Worm (Caenorhabditis elegans): ENCODE results near the gene fipr-10.

Gene fipr-10

DNA sequence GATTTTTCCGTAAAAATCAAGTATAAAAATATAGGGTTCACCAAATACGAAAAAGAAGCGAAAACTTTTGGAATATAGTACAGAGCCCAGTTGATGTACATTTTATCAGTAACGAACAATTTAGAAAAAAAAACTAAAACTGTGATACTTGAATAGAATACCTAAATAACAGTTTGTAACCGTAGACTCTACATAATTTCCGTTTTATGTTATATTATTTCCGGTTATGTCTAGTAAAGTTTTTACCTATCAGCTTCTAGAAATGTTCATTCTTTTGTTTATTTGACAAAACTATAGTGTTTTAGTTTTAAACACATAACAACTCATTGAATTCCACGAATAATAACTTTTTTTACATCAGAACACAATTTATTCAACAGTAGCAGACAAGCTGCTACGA, 23.5 kb downstream of the fipr-10 start, which contains the start of gene srj-33:
Gene srj-33, minus strand, starts transcription at position 101 of the 400 bp plus-strand sequence.
- TF ChIP-seq attf-6 (GFP tag; IDR thresholded peaks at IDR 0.05): no peak
- TF ChIP-seq athp-1 (tag; optimal IDR thresholded peaks at IDR 0.05): no peak
- TF ChIP-seq unc-130 (GFP tag; optimal IDR thresholded peaks at IDR 0.05): no peak

DNA sequence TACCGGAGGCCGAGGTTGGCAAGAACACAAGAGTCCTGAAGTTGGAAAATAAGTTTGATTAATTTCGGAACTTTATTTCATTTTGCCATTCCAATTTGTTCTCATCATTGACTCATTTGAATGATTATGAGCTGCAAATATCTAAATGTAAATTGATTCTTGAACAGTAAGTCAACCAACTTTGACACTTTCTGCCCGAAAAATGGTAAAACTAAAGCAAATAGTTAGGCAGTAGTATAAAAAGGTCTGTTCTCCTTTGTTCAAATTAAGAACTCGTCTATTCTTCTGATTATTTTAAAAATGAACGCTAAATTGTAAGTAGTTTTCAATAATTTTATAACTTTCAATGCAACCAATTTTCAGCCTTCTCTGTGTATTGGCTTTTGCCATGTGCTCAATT, 29.1 kb downstream of the fipr-10 start, which contains the start of gene fipr-12:
Gene fipr-12, plus strand, starts transcription at position 301 of the 400 bp plus-strand sequence.
- no peak for TF ChIP-seq ceh-27 (GFP tag; optimal IDR thresholded peaks at IDR 0.05)
- TF ChIP-seq lin-40 (tag; optimal IDR thresholded peaks at IDR 0.05): no peak
- TF ChIP-seq athp-1 (tag; optimal IDR thresholded peaks at IDR 0.05): no peak
- no peak for TF ChIP-seq sptf-2 (GFP tag; optimal IDR thresholded peaks at IDR 0.05)
- no peak for TF ChIP-seq sdz-38 (tag; optimal IDR thresholded peaks at IDR 0.05)
- no peak for TF ChIP-seq atf-7 (tag; optimal IDR thresholded peaks at IDR 0.05)
- no peak for TF ChIP-seq hlh-26 (GFP tag; conservative IDR thresholded peaks at IDR 0.05)
- no peak for TF ChIP-seq mxl-1 (tag; optimal IDR thresholded peaks at IDR 0.05)
- no peak for TF ChIP-seq akir-1 (GFP tag; optimal IDR thresholded peaks at IDR 0.05)
- no peak for TF ChIP-seq tbp1 (GFP tag; optimal IDR thresholded peaks at IDR 0.05)
- no peak for TF ChIP-seq somi-1 (GFP tag; optimal IDR thresholded peaks at IDR 0.05)
- no peak for TF ChIP-seq B0035.1 (tag; optimal IDR thresholded peaks at IDR 0.05)
- no peak for TF ChIP-seq ceh-100 (GFP tag; IDR thresholded peaks at IDR 0.05)
- no peak for TF ChIP-seq F10E7.11 (tag; optimal IDR thresholded peaks at IDR 0.05)
- no peak for TF ChIP-seq F37B4.10 (GFP tag; IDR thresholded peaks at IDR 0.05)
- TF ChIP-seq ztf-22 (GFP tag; optimal IDR thresholded peaks at IDR 0.05): no peak
- TF ChIP-seq nhr-120 (GFP tag; IDR thresholded peaks at IDR 0.05): no peak
- TF ChIP-seq cebp-1 (GFP tag; IDR thresholded peaks at IDR 0.05): no peak
- no peak for TF ChIP-seq cebp-1 (tag; optimal IDR thresholded peaks at IDR 0.05)

DNA sequence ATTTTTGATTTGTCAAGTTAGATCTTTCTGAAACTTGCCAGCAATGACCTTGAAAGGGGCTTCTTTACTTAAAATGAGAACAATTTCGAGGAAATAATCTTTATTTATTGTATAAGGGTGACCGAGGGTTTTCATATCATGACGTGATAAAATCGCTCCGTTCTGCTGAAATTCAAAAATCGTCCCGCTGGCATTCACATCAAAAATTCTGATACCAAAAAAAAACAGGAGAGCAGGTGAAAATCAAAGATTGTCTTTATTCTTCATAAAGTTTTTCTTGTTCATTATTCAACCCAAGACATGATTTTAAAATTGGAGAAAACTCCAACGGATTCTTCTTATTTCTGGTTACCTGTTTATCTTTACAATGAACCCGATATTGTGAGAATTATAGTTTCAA, 30.1 kb downstream of the fipr-10 start, which contains the start of gene sre-28:
Gene sre-28, plus strand, starts transcription at position 301 of the 400 bp plus-strand sequence.
- no peak for TF ChIP-seq lin-54 (GFP tag; optimal IDR thresholded peaks at IDR 0.05)
- no peak for TF ChIP-seq attf-5 (GFP tag; optimal IDR thresholded peaks at IDR 0.05)
- TF ChIP-seq tbp1 (GFP tag; optimal IDR thresholded peaks at IDR 0.05): no peak
- TF ChIP-seq efl-1 (GFP tag; optimal IDR thresholded peaks at IDR 0.05): no peak
- no peak for TF ChIP-seq F52B5.7 (tag; optimal IDR thresholded peaks at IDR 0.05)
- TF ChIP-seq T07F8.4 (tag; optimal IDR thresholded peaks at IDR 0.05): no peak
- TF ChIP-seq dox-1 (GFP tag; IDR thresholded peaks at IDR 0.05): no peak
- TF ChIP-seq unc-130 (GFP tag; optimal IDR thresholded peaks at IDR 0.05): no peak
- TF ChIP-seq F39B2.1 (GFP tag; IDR thresholded peaks at IDR 0.05): no peak
- TF ChIP-seq ama-1 (optimal IDR thresholded peaks at IDR 0.05): no peak
- TF ChIP-seq ama-1 (GFP tag; optimal IDR thresholded peaks at IDR 0.05): no peak
- no peak for TF ChIP-seq C17E4.6 (GFP tag; IDR thresholded peaks at IDR 0.05)
- no peak for TF ChIP-seq lag-1 (GFP tag; IDR thresholded peaks at IDR 0.05)
- TF ChIP-seq unc-62 (GFP tag; optimal IDR thresholded peaks at IDR 0.05): no peak
- TF ChIP-seq pbrm-1 (GFP tag; IDR thresholded peaks at IDR 0.05): no peak

DNA sequence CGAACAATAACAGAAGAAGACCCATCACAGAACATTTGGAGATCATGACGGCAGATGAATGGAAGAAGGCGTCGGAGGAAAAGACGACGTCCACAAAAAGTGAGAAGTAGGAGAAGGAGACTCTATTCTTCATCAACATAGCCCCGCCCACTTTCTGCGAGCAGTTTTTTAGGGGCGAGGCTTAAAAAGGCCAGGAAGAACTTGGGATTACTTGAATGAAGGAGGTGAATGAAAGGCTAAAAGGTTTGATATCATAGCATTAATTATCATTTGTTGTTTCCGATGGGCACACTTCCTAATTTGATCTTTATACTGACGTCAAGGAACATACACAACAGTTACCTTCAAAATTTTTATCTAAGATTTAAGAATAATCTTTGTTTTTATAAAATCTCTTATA, 34.9 kb downstream of the fipr-10 start, which contains the start of gene nlp-58:
Gene nlp-58, minus strand, starts transcription at position 101 of the 400 bp plus-strand sequence.
- TF ChIP-seq rec-8 (tag; optimal IDR thresholded peaks at IDR 0.05) (no peak), cebp-1 (GFP tag; IDR thresholded peaks at IDR 0.05) (no peak), cebp-1 (tag; optimal IDR thresholded peaks at IDR 0.05) (no peak), zfh-2 (GFP tag; conservative IDR thresholded peaks at IDR 0.05) (no peak), gei-17 (GFP tag; optimal IDR thresholded peaks at IDR 0.05) (no peak), lin-54 (GFP tag; optimal IDR thresholded peaks at IDR 0.05) (no peak)

All from whole organism, young adult.